Fruit fly (Drosophila melanogaster) whole organism: ENCODE results near the gene Mvb12.

Experiments
- CG8478 ChIP-seq: fragments of >200 bp; optimal IDR thresholded peaks from 2 replicates; lab custom pipeline; 2018; ENCODE audit warnings: inconsistent platforms
- Dll ChIP-seq: fragments of >200 bp; optimal IDR thresholded peaks from 2 replicates; lab custom pipeline; 2017
- EcR ChIP-seq, 2 experiments: fragments of >200 bp; optimal IDR thresholded peaks; 2 replicates each; lab custom pipeline; 2017; ENCODE audit warnings: missing biosample characterization in 2 of 2, missing genetic modification characterization in 2 of 2, missing genetic modification reagents in 2 of 2
- pan ChIP-seq: fragments of >200 bp; optimal IDR thresholded peaks from 2 replicates; lab custom pipeline; 2017
- psq ChIP-seq: fragments of >200 bp; optimal IDR thresholded peaks from 2 replicates; lab custom pipeline; 2017
- usp ChIP-seq: fragments of >200 bp; optimal IDR thresholded peaks from 2 replicates; lab custom pipeline; 2017; ENCODE audit warnings: missing biosample characterization, missing genetic modification characterization, mixed read lengths

Gene Mvb12

dm6 chrX:18101098-18101711, at the start of gene Mvb12:
Mvb12 (minus strand) TSS chrX:18101314.
- TF ChIP-seq Dll (lab: Kevin White, UChicago) (no peak), pan (lab: Kevin White, UChicago) (no peak), CG8478 (lab: Kevin White, UChicago) (no peak), usp (no peak), EcR (GFP tag; optimal IDR thresholded peaks at IDR 0.05; lab: Kevin White, UChicago) (no peak), psq (lab: Kevin White, UChicago) (no peak)

dm6 chrX:18149292-18149691, 48.2 kb upstream of the Mvb12 start:
- TF ChIP-seq CG8478 (lab: Kevin White, UChicago) (no peak), pan (lab: Kevin White, UChicago) (no peak), EcR (GFP tag; optimal IDR thresholded peaks at IDR 0.05; lab: Kevin White, UChicago) (no peak)

- no peak for TF ChIP-seq Dll (lab: Kevin White, UChicago)
- no peak for TF ChIP-seq usp
- no peak for TF ChIP-seq psq (lab: Kevin White, UChicago)
- TF ChIP-seq EcR (GFP tag; optimal IDR thresholded peaks at IDR 0.05; lab: Kevin White, UChicago): no peak
- TF ChIP-seq CG8478 (lab: Kevin White, UChicago): no peak
- TF ChIP-seq pan (lab: Kevin White, UChicago): no peak
Measured at dm6 chrX:18140932-18141587, 39.9 kb upstream of the Mvb12 start.

- TF ChIP-seq psq (lab: Kevin White, UChicago): no peak
- no peak for TF ChIP-seq usp
- TF ChIP-seq CG8478 (lab: Kevin White, UChicago): no peak
- peak; percentile 58 for TF ChIP-seq pan (lab: Kevin White, UChicago)
Measured at dm6 chrX:18139950-18140349, 38.8 kb upstream of the Mvb12 start.

- TF ChIP-seq pan (lab: Kevin White, UChicago) (no peak), usp (no peak), psq (lab: Kevin White, UChicago) (no peak), CG8478 (lab: Kevin White, UChicago) (no peak), EcR (GFP tag; optimal IDR thresholded peaks at IDR 0.05; lab: Kevin White, UChicago) (no peak), Dll (lab: Kevin White, UChicago) (no peak)
Measured at dm6 chrX:18138297-18138696, 37.2 kb upstream of the Mvb12 start, which contains the start of gene CG43229. CG43229 (plus strand) TSS chrX:18138542.

- TF ChIP-seq pan (lab: Kevin White, UChicago) (no peak), CG8478 (lab: Kevin White, UChicago) (peak; percentile 68)
Measured at dm6 chrX:18136910-18137849, 36.1 kb upstream of the Mvb12 start, which contains the start of gene ari-1. ari-1 (minus strand) TSS chrX:18137784.

- TF ChIP-seq usp: no peak
Measured at dm6 chrX:18136059-18136458, 34.9 kb upstream of the Mvb12 start.

dm6 chrX:18130168-18130567, 29.1 kb upstream of the Mvb12 start, which contains the start of gene CG43133:
CG43133 (minus strand) TSS chrX:18130178.
- TF ChIP-seq psq (lab: Kevin White, UChicago) (no peak), Dll (lab: Kevin White, UChicago) (no peak), EcR (GFP tag; optimal IDR thresholded peaks at IDR 0.05; lab: Kevin White, UChicago) (no peak)

dm6 chrX:18129297-18129696, 28.2 kb upstream of the Mvb12 start:
- TF ChIP-seq pan (lab: Kevin White, UChicago): no peak
- TF ChIP-seq CG8478 (lab: Kevin White, UChicago): no peak
- TF ChIP-seq Dll (lab: Kevin White, UChicago): no peak
- no peak for TF ChIP-seq psq (lab: Kevin White, UChicago)
- TF ChIP-seq EcR (GFP tag; optimal IDR thresholded peaks at IDR 0.05; lab: Kevin White, UChicago): no peak
- TF ChIP-seq usp: no peak

dm6 chrX:18125520-18125919, 24.4 kb upstream of the Mvb12 start:
- TF ChIP-seq psq (lab: Kevin White, UChicago) (no peak), EcR (GFP tag; optimal IDR thresholded peaks at IDR 0.05; lab: Kevin White, UChicago) (no peak), CG8478 (lab: Kevin White, UChicago) (no peak), Dll (lab: Kevin White, UChicago) (no peak), usp (no peak), pan (lab: Kevin White, UChicago) (no peak)

- TF ChIP-seq EcR (GFP tag; optimal IDR thresholded peaks at IDR 0.05; lab: Kevin White, UChicago): no peak
Measured at dm6 chrX:18118519-18118918, 17.4 kb upstream of the Mvb12 start.

- no peak for TF ChIP-seq pan (lab: Kevin White, UChicago)
- no peak for TF ChIP-seq usp
- TF ChIP-seq psq (lab: Kevin White, UChicago): no peak
- no peak for TF ChIP-seq CG8478 (lab: Kevin White, UChicago)
- TF ChIP-seq Dll (lab: Kevin White, UChicago): no peak
- no peak for TF ChIP-seq EcR (GFP tag; optimal IDR thresholded peaks at IDR 0.05; lab: Kevin White, UChicago)
Measured at dm6 chrX:18116811-18117383, 15.8 kb upstream of the Mvb12 start, which contains the start of gene wupA. wupA (minus strand) TSS chrX:18116922.
